Fruit fly (Drosophila melanogaster) whole organism, embryonic: ENCODE data around the gene Prp16.

ENCODE experiments used
- Adf1 ChIP-seq: fragments of 200-800 bp; sonication (Bioruptor generic); IDR thresholded peaks from 2 replicates; pipeline ENCODE4 v1.3.6; 2022; ENCODE audit warnings: missing biosample characterization, missing genetic modification characterization
- Atf6 ChIP-seq: fragments of 200-800 bp; sonication (Bioruptor generic); IDR thresholded peaks from 2 replicates; pipeline ENCODE4 v1.3.6; 2022; ENCODE audit warnings: missing biosample characterization, missing genetic modification characterization
- Bgb ChIP-seq: fragments of 200-800 bp; sonication (Bioruptor generic); IDR thresholded peaks from 2 replicates; pipeline ENCODE4 v1.3.6; 2022; ENCODE audit warnings: missing biosample characterization, missing genetic modification characterization; ENCODE audit not compliant: partially characterized antibody
- CG10147 ChIP-seq: fragments of 200-800 bp; sonication (Bioruptor generic); optimal IDR thresholded peaks from 2 replicates; lab custom pipeline; 2019; ENCODE audit warnings: missing biosample characterization, mild to moderate bottlenecking, missing genetic modification characterization, moderate library complexity
- CG10462 ChIP-seq: fragments of 200-800 bp; sonication (Bioruptor generic); optimal IDR thresholded peaks from 2 replicates; lab custom pipeline; 2016; ENCODE audit warnings: missing biosample characterization, missing genetic modification characterization
- CG10654 ChIP-seq: fragments of 200-800 bp; sonication (Bioruptor generic); optimal IDR thresholded peaks from 2 replicates; lab custom pipeline; 2016; ENCODE audit warnings: missing biosample characterization, missing genetic modification characterization
- CG11247 ChIP-seq: fragments of 200-800 bp; sonication (Bioruptor generic); IDR thresholded peaks from 2 replicates; pipeline ENCODE4 v1.3.6; 2022; ENCODE audit warnings: missing biosample characterization, missing genetic modification characterization
- CG12391 ChIP-seq: fragments of 200-800 bp; sonication (Bioruptor generic); optimal IDR thresholded peaks from 3 replicates; lab custom pipeline; 2018; ENCODE audit warnings: missing biosample characterization, mild to moderate bottlenecking, missing genetic modification characterization, moderate library complexity
- CG13296 ChIP-seq: fragments of 200-800 bp; sonication (Bioruptor generic); optimal IDR thresholded peaks from 3 replicates; lab custom pipeline; 2018; ENCODE audit warnings: missing biosample characterization, mild to moderate bottlenecking, missing genetic modification characterization
- CG13894 ChIP-seq: fragments of 200-800 bp; sonication (Bioruptor generic); optimal IDR thresholded peaks from 3 replicates; lab custom pipeline; 2018; ENCODE audit warnings: missing biosample characterization, mild to moderate bottlenecking, missing genetic modification characterization, moderate library complexity
- CG14965 ChIP-seq: fragments of 200-800 bp; sonication (Bioruptor generic); optimal IDR thresholded peaks from 2 replicates; lab custom pipeline; 2016; ENCODE audit warnings: missing biosample characterization, missing genetic modification characterization, borderline replicate concordance
- CG1602 ChIP-seq: fragments of 200-800 bp; sonication (Bioruptor generic); optimal IDR thresholded peaks from 3 replicates; lab custom pipeline; 2016; ENCODE audit warnings: missing biosample characterization, missing genetic modification characterization
- CG17612 ChIP-seq: fragments of 200-800 bp; sonication (Bioruptor generic); IDR thresholded peaks from 2 replicates; pipeline ENCODE4 v1.3.6; 2022; ENCODE audit warnings: missing biosample characterization, missing genetic modification characterization
- CG2116 ChIP-seq: fragments of 200-800 bp; sonication (Bioruptor generic); optimal IDR thresholded peaks from 3 replicates; lab custom pipeline; 2018; ENCODE audit warnings: missing biosample characterization, mild to moderate bottlenecking, missing genetic modification characterization
- CG2678 ChIP-seq: fragments of 200-800 bp; sonication (Bioruptor generic); optimal IDR thresholded peaks from 3 replicates; lab custom pipeline; 2019; ENCODE audit warnings: missing biosample characterization, mild to moderate bottlenecking, missing genetic modification characterization, moderate library complexity
- CG30403 ChIP-seq: fragments of 200-800 bp; sonication (Bioruptor generic); optimal IDR thresholded peaks from 3 replicates; lab custom pipeline; 2016; ENCODE audit warnings: missing biosample characterization, missing genetic modification characterization
- CG5245 ChIP-seq: fragments of 200-800 bp; sonication (Bioruptor generic); optimal IDR thresholded peaks from 3 replicates; lab custom pipeline; 2016; ENCODE audit warnings: missing biosample characterization, missing genetic modification characterization
- CG6254 ChIP-seq: fragments of 200-800 bp; sonication (Bioruptor generic); optimal IDR thresholded peaks from 3 replicates; lab custom pipeline; 2017; ENCODE audit warnings: mild to moderate bottlenecking, missing biosample characterization, missing genetic modification reagents, missing genetic modification characterization
- CG9817 ChIP-seq: fragments of 200-800 bp; sonication (Bioruptor generic); optimal IDR thresholded peaks from 2 replicates; lab custom pipeline; 2018; ENCODE audit warnings: missing biosample characterization, mild to moderate bottlenecking, missing genetic modification characterization, moderate library complexity
- D ChIP-seq, 2 experiments: fragments of 200-800 bp in 1 of 2; fragments of >200 bp in 1 of 2; sonication (Bioruptor generic) in 1 of 2; optimal IDR thresholded peaks; 2 replicates in 1 of 2; 3 replicates in 1 of 2; lab custom pipeline; 2017; ENCODE audit warnings: mild to moderate bottlenecking in 1 of 2, missing biosample characterization in 1 of 2, missing genetic modification characterization in 1 of 2, missing genetic modification reagents in 1 of 2
- HLH3B ChIP-seq: fragments of 200-800 bp; sonication (Bioruptor generic); IDR thresholded peaks from 2 replicates; pipeline ENCODE4 v1.3.6; 2022; ENCODE audit warnings: missing biosample characterization, missing genetic modification characterization
- Hr51 ChIP-seq, 2 experiments: fragments of 200-800 bp; sonication (Bioruptor generic); optimal IDR thresholded peaks; 2 replicates in 1 of 2; 3 replicates in 1 of 2; lab custom pipeline; 2016 to 2018; ENCODE audit warnings: missing biosample characterization in 2 of 2, missing genetic modification characterization in 2 of 2, mild to moderate bottlenecking in 1 of 2, moderate library complexity in 1 of 2
- Lim3 ChIP-seq: fragments of 200-800 bp; sonication (Bioruptor generic); IDR thresholded peaks from 2 replicates; pipeline ENCODE4 v1.3.6; 2022; ENCODE audit warnings: missing biosample characterization, missing genetic modification characterization
- MESR4 ChIP-seq: fragments of 200-800 bp; sonication (Bioruptor generic); optimal IDR thresholded peaks from 2 replicates; lab custom pipeline; 2018; ENCODE audit warnings: missing biosample characterization, mild to moderate bottlenecking, missing genetic modification characterization, moderate library complexity
- Med ChIP-seq: fragments of 200-800 bp; sonication (Bioruptor generic); peaks from one replicate; lab custom pipeline; 2016; ENCODE audit warnings: missing biosample characterization, missing genetic modification characterization, mild to moderate bottlenecking, inconsistent platforms, moderate library complexity
- Nf-YA ChIP-seq: fragments of 200-800 bp; sonication (Bioruptor generic); IDR thresholded peaks from 2 replicates; pipeline ENCODE4 v1.3.6; 2022; ENCODE audit warnings: missing biosample characterization, missing genetic modification characterization
- Poxn ChIP-seq: fragments of 200-800 bp; sonication (Bioruptor generic); IDR thresholded peaks from 2 replicates; pipeline ENCODE4 v1.3.6; 2022; ENCODE audit warnings: missing biosample characterization, missing genetic modification characterization
- Sry-β ChIP-seq: fragments of 200-800 bp; sonication (Bioruptor generic); optimal IDR thresholded peaks from 2 replicates; lab custom pipeline; 2018; ENCODE audit warnings: missing biosample characterization, mild to moderate bottlenecking, missing genetic modification characterization, moderate library complexity
- Usf ChIP-seq: fragments of 200-800 bp; sonication (Bioruptor generic); optimal IDR thresholded peaks from 2 replicates; lab custom pipeline; 2017; ENCODE audit warnings: missing genotype, missing biosample characterization, missing genetic modification characterization
- Xbp1 ChIP-seq: fragments of 200-800 bp; sonication (Bioruptor generic); optimal IDR thresholded peaks from 3 replicates; lab custom pipeline; 2016; ENCODE audit warnings: missing biosample characterization, mild to moderate bottlenecking, missing genetic modification characterization
- bigmax ChIP-seq: fragments of 200-800 bp; sonication (Bioruptor generic); optimal IDR thresholded peaks from 2 replicates; lab custom pipeline; 2018; ENCODE audit warnings: missing biosample characterization, mild to moderate bottlenecking, missing genetic modification characterization
- br ChIP-seq: fragments of >200 bp; optimal IDR thresholded peaks from 2 replicates; lab custom pipeline; 2017
- chinmo ChIP-seq: fragments of 200-800 bp; sonication (Bioruptor generic); IDR thresholded peaks from 4 replicates; pipeline ENCODE4 v1.3.6; 2022; ENCODE audit warnings: missing biosample characterization, missing genetic modification characterization; ENCODE audit not compliant: partially characterized antibody
- chm ChIP-seq: fragments of 200-800 bp; sonication (Bioruptor generic); IDR thresholded peaks from 2 replicates; pipeline ENCODE4 v1.3.6; 2022; ENCODE audit warnings: missing biosample characterization, missing genetic modification characterization
- crp ChIP-seq, 2 experiments: fragments of 200-800 bp; sonication (Bioruptor generic); optimal IDR thresholded peaks; 2 replicates in 1 of 2; 3 replicates in 1 of 2; lab custom pipeline; 2017; ENCODE audit warnings: missing biosample characterization in 2 of 2, missing genetic modification characterization in 2 of 2, mild to moderate bottlenecking in 1 of 2, moderate library complexity in 1 of 2
- dysf ChIP-seq: fragments of 200-800 bp; sonication (Bioruptor generic); IDR thresholded peaks from 3 replicates; pipeline ENCODE4 v1.3.6; 2022; ENCODE audit warnings: missing biosample characterization, missing genetic modification characterization
- emc ChIP-seq: fragments of 200-800 bp; sonication (Bioruptor generic); optimal IDR thresholded peaks from 2 replicates; lab custom pipeline; 2016; ENCODE audit warnings: missing biosample characterization, missing genetic modification characterization
- eve ChIP-seq, 2 experiments: fragments of >200 bp; optimal IDR thresholded peaks; 2 replicates each; lab custom pipeline; 2017; ENCODE audit warnings: missing biosample characterization in 2 of 2, missing genetic modification characterization in 2 of 2
- fd64A ChIP-seq: fragments of 200-800 bp; sonication (Bioruptor generic); optimal IDR thresholded peaks from 3 replicates; lab custom pipeline; 2018; ENCODE audit warnings: missing biosample characterization, mild to moderate bottlenecking, missing genetic modification characterization
- gsb-n ChIP-seq: fragments of 200-800 bp; sonication (Bioruptor generic); optimal IDR thresholded peaks from 3 replicates; lab custom pipeline; 2018; ENCODE audit warnings: missing biosample characterization, mild to moderate bottlenecking, missing genetic modification characterization
- ham ChIP-seq: fragments of 200-800 bp; sonication (Bioruptor generic); IDR thresholded peaks from 2 replicates; pipeline ENCODE4 v1.3.6; 2022; ENCODE audit warnings: missing biosample characterization, missing genetic modification characterization
- kni ChIP-seq: fragments of 200-800 bp; sonication (Bioruptor generic); optimal IDR thresholded peaks from 3 replicates; lab custom pipeline; 2017; ENCODE audit warnings: mild to moderate bottlenecking, missing biosample characterization, missing genetic modification reagents, missing genetic modification characterization
- lov ChIP-seq, 2 experiments: fragments of 200-800 bp in 1 of 2; fragments of >200 bp in 1 of 2; sonication (Bioruptor generic) in 1 of 2; IDR thresholded peaks in 1 of 2; optimal IDR thresholded peaks in 1 of 2; 2 replicates in 1 of 2; 3 replicates in 1 of 2; pipeline versions ENCODE4 v1.3.6 to Lab custom; 2017 to 2022; ENCODE audit warnings: missing biosample characterization in 1 of 2, missing genetic modification characterization in 1 of 2
- tin ChIP-seq: fragments of 200-800 bp; sonication (Bioruptor generic); optimal IDR thresholded peaks from 3 replicates; lab custom pipeline; 2016; ENCODE audit warnings: missing biosample characterization, missing genetic modification characterization
- ttk ChIP-seq: fragments of 200-800 bp; sonication (Bioruptor generic); IDR thresholded peaks from 2 replicates; pipeline ENCODE4 v2.1.2; 2022; ENCODE audit warnings: missing biosample characterization, missing genetic modification characterization
- tup ChIP-seq: fragments of 200-800 bp; sonication (Bioruptor generic); optimal IDR thresholded peaks from 2 replicates; lab custom pipeline; 2016; ENCODE audit warnings: missing biosample characterization, mild to moderate bottlenecking, missing genetic modification characterization, moderate library complexity
- wdn ChIP-seq: fragments of 200-800 bp; sonication (Bioruptor generic); IDR thresholded peaks from 2 replicates; pipeline ENCODE4 v1.3.6; 2022; ENCODE audit warnings: missing biosample characterization, missing genetic modification characterization
- zfh2 ChIP-seq: fragments of 200-800 bp; sonication (Bioruptor generic); optimal IDR thresholded peaks from 2 replicates; lab custom pipeline; 2016; ENCODE audit warnings: missing biosample characterization, missing genetic modification characterization

The Prp16 gene

DNA sequence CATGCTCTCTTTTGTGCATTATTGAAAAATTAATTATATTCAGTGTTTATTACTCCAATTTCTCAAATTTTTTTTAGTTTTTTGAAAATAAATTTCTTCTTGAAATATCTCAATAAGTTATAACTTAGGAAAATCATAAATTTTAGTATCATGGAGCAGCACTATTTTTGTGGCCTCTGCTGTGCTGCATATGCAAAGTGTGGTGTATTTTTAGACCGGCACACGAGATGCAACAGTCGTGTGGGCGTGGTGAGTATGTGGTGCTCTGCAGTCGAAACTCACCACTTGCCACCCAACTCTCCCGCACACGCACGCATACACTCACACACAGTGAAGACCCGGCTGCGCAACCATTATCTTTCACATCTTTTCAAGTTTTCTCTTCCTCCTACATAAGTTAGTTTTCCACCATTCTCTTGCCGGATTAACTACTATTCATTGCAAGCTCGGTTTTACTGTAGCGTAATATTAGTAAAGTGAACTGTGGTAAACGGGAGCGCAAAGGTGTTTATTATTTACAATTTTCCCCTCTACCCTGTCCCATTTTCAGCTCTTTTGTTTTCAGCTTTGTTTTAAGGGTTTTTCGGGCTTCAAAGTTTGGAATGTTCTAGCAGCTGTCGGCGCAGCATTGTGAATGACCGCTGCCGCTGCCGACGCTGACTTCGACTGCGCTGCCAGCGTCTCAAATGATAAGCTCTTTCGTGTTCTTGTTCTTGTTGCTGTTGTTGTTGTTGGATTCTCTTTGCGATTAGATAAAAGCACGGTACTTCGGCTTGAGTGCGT, 7.5 kb downstream of the Prp16 start (continued):
- TF ChIP-seq CG9817 (tag; lab: Kevin White, UChicago) (no peak), br (lab: Kevin White, UChicago) (no peak), CG11247 (GFP tag; lab: Robert Waterston, UW) (no peak; the same call in 1 of the 2 replicates), Atf6 (GFP tag; lab: Robert Waterston, UW) (no peak), CG6254 (GFP tag; lab: Kevin White, UChicago) (peak; percentile 67), CG13296 (GFP tag; lab: Kevin White, UChicago) (peak; percentile 24), MESR4 (GFP tag; lab: Kevin White, UChicago) (no peak), bigmax (no peak), crp (GFP tag; optimal IDR thresholded peaks at IDR 0.05; lab: Kevin White, UChicago) (peak in 1 of 2 experiments; percentile 13), CG10147 (GFP tag; lab: Kevin White, UChicago) (peak; percentile 56), HLH3B (GFP tag; lab: Robert Waterston, UW) (peak; percentile 49; the same call in 1 of the 2 replicates), CG10462 (GFP tag; lab: Kevin White, UChicago) (no peak), tup (GFP tag; lab: Kevin White, UChicago) (no peak), Med (GFP tag; lab: Kevin White, UChicago) (peak; percentile 68), Poxn (GFP tag; lab: Robert Waterston, UW) (no peak), Hr51 (GFP tag; optimal IDR thresholded peaks at IDR 0.05; lab: Kevin White, UChicago) (peak in 1 of 2 experiments; percentile 75), Lim3 (GFP tag; lab: Robert Waterston, UW) (no peak), CG30403 (peak; percentile 63), Adf1 (GFP tag; lab: Robert Waterston, UW) (peak; percentile 97), Bgb (GFP tag; lab: Robert Waterston, UW) (no peak), Sry-β (peak; percentile 9), kni (peak; percentile 16), chinmo (GFP tag; lab: Robert Waterston, UW) (peak; percentile 54; the same call in 1 of the 4 replicates), CG17612 (GFP tag; lab: Robert Waterston, UW) (no peak), CG2116 (GFP tag; lab: Kevin White, UChicago) (peak; percentile 10), ttk (GFP tag; lab: Robert Waterston, UW) (peak; percentile 42; the same call in 1 of the 2 replicates), CG10654 (GFP tag; lab: Kevin White, UChicago) (peak; percentile 34), fd64A (GFP tag; lab: Kevin White, UChicago) (no peak), dysf (peak; percentile 52; the same call in 2 of the 3 replicates), CG2678 (tag; lab: Kevin White, UChicago) (peak; percentile 76), CG5245 (peak; percentile 28), chm (GFP tag; lab: Robert Waterston, UW) (peak; percentile 73), gsb-n (tag; lab: Kevin White, UChicago) (peak; percentile 47), tin (GFP tag; lab: Kevin White, UChicago) (peak; percentile 70), ham (GFP tag; lab: Robert Waterston, UW) (no peak), CG13894 (tag; lab: Kevin White, UChicago) (no peak), wdn (GFP tag; lab: Robert Waterston, UW) (no peak), CG1602 (GFP tag; lab: Kevin White, UChicago) (peak; percentile 40), Nf-YA (GFP tag; lab: Robert Waterston, UW) (peak; percentile 44; the same call in 1 of the 2 replicates), lov (optimal IDR thresholded peaks at IDR 0.05; lab: Kevin White, UChicago) (no peak), lov (GFP tag; IDR thresholded peaks at IDR 0.05; lab: Robert Waterston, UW) (0 out of 3 replicates have a peak, but pooled peaks have one; percentile 23), emc (GFP tag; lab: Kevin White, UChicago) (no peak), zfh2 (no peak), CG12391 (peak; percentile 74), Usf (GFP tag; lab: Kevin White, UChicago) (no peak), CG14965 (GFP tag; lab: Kevin White, UChicago) (no peak), eve (GFP tag; optimal IDR thresholded peaks at IDR 0.05; lab: Kevin White, UChicago) (no peak), D (optimal IDR thresholded peaks at IDR 0.05; lab: Kevin White, UChicago) (no peak), D (GFP tag; optimal IDR thresholded peaks at IDR 0.05; lab: Kevin White, UChicago) (peak; percentile 75), Xbp1 (GFP tag; lab: Kevin White, UChicago) (peak; percentile 62)
